Worm (Caenorhabditis elegans): ENCODE data around the gene T25C12.3.

T25C12.3 gene

ce11 chrX:11463005-11463404, 36.8 kb downstream of the T25C12.3 start:
- TF ChIP-seq elt-3 (tag; optimal IDR thresholded peaks at IDR 0.05) = no peak
- TF ChIP-seq lsy-2 (tag; optimal IDR thresholded peaks at IDR 0.05) = no peak
- no peak for TF ChIP-seq ceh-39 (tag; optimal IDR thresholded peaks at IDR 0.05)
- no peak for TF ChIP-seq tbx-8 (GFP tag; optimal IDR thresholded peaks at IDR 0.05)
- no peak for TF ChIP-seq sptf-1 (tag; optimal IDR thresholded peaks at IDR 0.05)

- TF ChIP-seq elt-3 (tag; optimal IDR thresholded peaks at IDR 0.05) (no peak), nhr-2 (tag; optimal IDR thresholded peaks at IDR 0.05) (no peak), ceh-39 (tag; optimal IDR thresholded peaks at IDR 0.05) (no peak), sem-2 (GFP tag; optimal IDR thresholded peaks at IDR 0.05) (no peak), lin-32 (GFP tag; optimal IDR thresholded peaks at IDR 0.05) (no peak), nhr-237 (tag; optimal IDR thresholded peaks at IDR 0.05) (no peak), pha-4 (tag; optimal IDR thresholded peaks at IDR 0.05) (no peak), cnd-1 (tag; optimal IDR thresholded peaks at IDR 0.05) (no peak), unc-120 (tag; optimal IDR thresholded peaks at IDR 0.05; ENCODE audit: poor library complexity, severe bottlenecking) (no peak)
These were observed 37.7 kb downstream of the T25C12.3 start for ce11 chrX:11462112-11462511.

- TF ChIP-seq bed-3 (GFP tag; optimal IDR thresholded peaks at IDR 0.05) = no peak
- TF ChIP-seq nhr-237 (tag; optimal IDR thresholded peaks at IDR 0.05) = peak; percentile 2
- TF ChIP-seq blmp-1 (tag; optimal IDR thresholded peaks at IDR 0.05) = peak; percentile 77
These were observed 38.3 kb downstream of the T25C12.3 start for ce11 chrX:11461545-11461944.

ce11 chrX:11456665-11457064, 43.1 kb downstream of the T25C12.3 start:
- TF ChIP-seq cnd-1 (tag; optimal IDR thresholded peaks at IDR 0.05) (no peak), M03D4.4 (tag; optimal IDR thresholded peaks at IDR 0.05) (no peak)

ce11 chrX:11454231-11454630, 45.6 kb downstream of the T25C12.3 start, which contains the start of gene F48C5.2:
TSS of gene F48C5.2 (minus strand) at chrX:11454331.
- TF ChIP-seq nhr-237 (tag; optimal IDR thresholded peaks at IDR 0.05) (no peak), ces-1 (GFP tag; optimal IDR thresholded peaks at IDR 0.05) (no peak), ceh-43 (GFP tag; optimal IDR thresholded peaks at IDR 0.05) (no peak), nhr-76 (tag; optimal IDR thresholded peaks at IDR 0.05) (no peak), ztf-11 (tag; optimal IDR thresholded peaks at IDR 0.05) (no peak), elt-3 (tag; optimal IDR thresholded peaks at IDR 0.05) (no peak), ceh-39 (tag; optimal IDR thresholded peaks at IDR 0.05) (no peak), flh-1 (GFP tag; optimal IDR thresholded peaks at IDR 0.05) (no peak), elt-1 (tag; optimal IDR thresholded peaks at IDR 0.05; ENCODE audit: borderline replicate concordance, insufficient read depth) (no peak), sptf-1 (tag; optimal IDR thresholded peaks at IDR 0.05) (no peak), unc-120 (tag; optimal IDR thresholded peaks at IDR 0.05; ENCODE audit: poor library complexity, severe bottlenecking) (no peak), cnd-1 (tag; optimal IDR thresholded peaks at IDR 0.05) (no peak)

ce11 chrX:11452316-11452715, 47.5 kb downstream of the T25C12.3 start:
- TF ChIP-seq nhr-12 (tag; optimal IDR thresholded peaks at IDR 0.05) (no peak), hlh-1 (tag; optimal IDR thresholded peaks at IDR 0.05) (no peak), ham-2 (GFP tag; optimal IDR thresholded peaks at IDR 0.05) (no peak)

ce11 chrX:11450261-11450660, 49.5 kb downstream of the T25C12.3 start:
- TF ChIP-seq ham-2 (GFP tag; optimal IDR thresholded peaks at IDR 0.05) = no peak
- peak; percentile 30 for TF ChIP-seq unc-62 (GFP tag; optimal IDR thresholded peaks at IDR 0.05)

ce11 chrX:11447695-11448094, 52.1 kb downstream of the T25C12.3 start:
- TF ChIP-seq drap-1 (GFP tag; optimal IDR thresholded peaks at IDR 0.05) = no peak
- no peak for TF ChIP-seq ztf-11 (tag; optimal IDR thresholded peaks at IDR 0.05)
- no peak for TF ChIP-seq pha-4 (tag; optimal IDR thresholded peaks at IDR 0.05)
- TF ChIP-seq ceh-83 (GFP tag; optimal IDR thresholded peaks at IDR 0.05) = no peak
- TF ChIP-seq nhr-2 (tag; optimal IDR thresholded peaks at IDR 0.05) = no peak
- no peak for TF ChIP-seq ces-1 (GFP tag; optimal IDR thresholded peaks at IDR 0.05)
- TF ChIP-seq nhr-76 (tag; optimal IDR thresholded peaks at IDR 0.05) = no peak
- no peak for TF ChIP-seq unc-62 (GFP tag; optimal IDR thresholded peaks at IDR 0.05)
- no peak for TF ChIP-seq bed-3 (GFP tag; optimal IDR thresholded peaks at IDR 0.05)
- no peak for TF ChIP-seq lin-32 (GFP tag; optimal IDR thresholded peaks at IDR 0.05)
- no peak for TF ChIP-seq unc-120 (tag; optimal IDR thresholded peaks at IDR 0.05; ENCODE audit: poor library complexity, severe bottlenecking)

Measured in whole organism, mixed stage, embryonic.